Worm (Caenorhabditis elegans) whole organism, mixed stage, embryonic: ENCODE measurements around the gene ZK666.15.

Experiments used
- bed-3 ChIP-seq: fragments of 200-800 bp; sonication (Bioruptor generic); optimal IDR thresholded peaks from 3 replicates; lab custom pipeline; 2018; ENCODE audit warnings: mild to moderate bottlenecking, missing genetic modification characterization, moderate library complexity, missing compliant biosample characterization
- blmp-1 ChIP-seq: fragments of 150-350 bp; optimal IDR thresholded peaks from 2 replicates; lab custom pipeline; 2014; ENCODE audit warnings: missing biosample characterization, missing genetic modification characterization
- cnd-1 ChIP-seq: fragments of 200-800 bp; sonication (Bioruptor generic); optimal IDR thresholded peaks from 2 replicates; lab custom pipeline; 2018; ENCODE audit warnings: mild to moderate bottlenecking, missing genetic modification characterization, missing compliant biosample characterization
- elt-1 ChIP-seq: sonication (generic microtip); optimal IDR thresholded peaks from 2 replicates; lab custom pipeline; 2017; ENCODE audit warnings: missing genetic modification characterization, mild to moderate bottlenecking, missing compliant biosample characterization, antibody characterized with exemption, moderate library complexity, borderline replicate concordance; ENCODE audit not compliant: insufficient read depth
- mab-5 ChIP-seq: fragments of 150-350 bp; optimal IDR thresholded peaks from 2 replicates; lab custom pipeline; 2014; ENCODE audit warnings: missing biosample characterization, missing genetic modification characterization
- mep-1 ChIP-seq: fragments of 150-350 bp; optimal IDR thresholded peaks from 2 replicates; lab custom pipeline; 2017; ENCODE audit warnings: missing biosample characterization, missing genetic modification reagents, missing genetic modification characterization, inconsistent platforms
- nhr-237 ChIP-seq: fragments of 150-350 bp; optimal IDR thresholded peaks from 2 replicates; lab custom pipeline; 2014; ENCODE audit warnings: missing biosample characterization, missing genetic modification characterization
- pha-4 ChIP-seq: fragments of 150-350 bp; optimal IDR thresholded peaks from 2 replicates; lab custom pipeline; 2018; ENCODE audit warnings: missing biosample characterization, missing genetic modification reagents, missing genetic modification characterization
- unc-62 ChIP-seq: fragments of 150-350 bp; optimal IDR thresholded peaks from 2 replicates; lab custom pipeline; 2014; ENCODE audit warnings: missing biosample characterization, missing genetic modification reagents, missing genetic modification characterization
- zip-8 ChIP-seq: fragments of 150-350 bp; optimal IDR thresholded peaks from 2 replicates; lab custom pipeline; 2014; ENCODE audit warnings: missing biosample characterization, missing genetic modification characterization

ce11 chrII:10523031-10523430 is 36.2 kb downstream of the ZK666.15 start:
- no peak for TF ChIP-seq cnd-1
- no peak for TF ChIP-seq elt-1 (tag; lab: Kevin White, UChicago)
- TF ChIP-seq mab-5 (tag; lab: Kevin White, UChicago) = no peak
- no peak for TF ChIP-seq pha-4 (tag; lab: Kevin White, UChicago)
- no peak for TF ChIP-seq zip-8
- no peak for TF ChIP-seq bed-3
- no peak for TF ChIP-seq blmp-1 (tag; lab: Kevin White, UChicago)
- TF ChIP-seq nhr-237 (tag; lab: Kevin White, UChicago) = no peak
- no peak for TF ChIP-seq unc-62
- TF ChIP-seq mep-1 (tag; lab: Kevin White, UChicago) = no peak
